Fruit fly (Drosophila melanogaster) whole organism, prepupa: ENCODE results near the gene CG11598.

ENCODE experiments used
- CG32006 ChIP-seq: fragments of 200-800 bp; sonication (Bioruptor generic); optimal IDR thresholded peaks from 3 replicates; lab custom pipeline; 2017; ENCODE audit warnings: missing biosample characterization, mild to moderate bottlenecking, missing genetic modification characterization
- CG34406 ChIP-seq: fragments of 200-800 bp; sonication (Bioruptor generic); optimal IDR thresholded peaks from 3 replicates; lab custom pipeline; 2016; ENCODE audit warnings: missing biosample characterization, missing genetic modification characterization
- Gug ChIP-seq: fragments of 200-800 bp; sonication (Bioruptor generic); IDR thresholded peaks from 2 replicates; pipeline ENCODE4 v1.3.6; 2022; ENCODE audit warnings: missing biosample characterization, missing genetic modification characterization

DNA sequence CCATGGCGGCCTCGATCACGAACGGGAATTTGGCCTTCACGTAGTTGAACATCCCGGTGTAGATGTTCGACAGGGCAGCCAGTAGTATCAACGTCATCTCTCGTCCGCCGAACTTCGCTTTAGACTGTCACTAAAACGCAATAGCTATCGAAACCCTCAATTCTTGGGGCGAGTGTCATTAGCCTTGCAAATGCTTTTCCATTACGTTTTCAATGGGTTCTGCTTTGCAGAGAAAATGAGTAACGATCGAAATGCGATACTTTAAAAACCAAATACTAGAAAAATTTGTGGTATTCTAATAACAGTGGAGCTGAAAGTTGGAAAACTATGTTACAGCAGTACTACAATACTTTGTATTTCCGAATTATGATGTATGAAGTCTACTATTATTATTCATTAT, 41.4 kb downstream of the CG11598 start, which contains the start of gene CG43630:
- TF ChIP-seq CG34406 (no peak), Gug (GFP tag; lab: Robert Waterston, UW) (no peak), CG32006 (GFP tag; lab: Kevin White, UChicago) (no peak)
